Worm (Caenorhabditis elegans) whole organism, early embryonic: ENCODE results near the gene C03B1.6.

ENCODE experiments used
- B0310.2 ChIP-seq: sonication (generic microtip); optimal IDR thresholded peaks from 2 replicates; lab custom pipeline; 2016; ENCODE audit warnings: mild to moderate bottlenecking, missing genetic modification characterization, missing compliant biosample characterization
- F13C5.2 ChIP-seq: sonication (generic microtip); optimal IDR thresholded peaks from 2 replicates; lab custom pipeline; 2017; ENCODE audit warnings: mild to moderate bottlenecking, missing genetic modification characterization, inconsistent platforms, missing compliant biosample characterization
- aly-1 ChIP-seq: sonication (generic microtip); optimal IDR thresholded peaks from 2 replicates; lab custom pipeline; 2016; ENCODE audit warnings: missing genetic modification characterization, missing compliant biosample characterization
- ama-1 ChIP-seq: fragments of 150-350 bp; optimal IDR thresholded peaks from 2 replicates; lab custom pipeline; 2014
- ceh-13 ChIP-seq: fragments of 200-800 bp; sonication (Bioruptor generic); optimal IDR thresholded peaks from 2 replicates; lab custom pipeline; 2018; ENCODE audit warnings: mild to moderate bottlenecking, missing genetic modification characterization, missing compliant biosample characterization
- ceh-36 ChIP-seq: sonication (generic microtip); optimal IDR thresholded peaks from 2 replicates; lab custom pipeline; 2016; ENCODE audit warnings: missing genetic modification characterization, inconsistent platforms, missing compliant biosample characterization
- ets-7 ChIP-seq: sonication (generic microtip); optimal IDR thresholded peaks from 2 replicates; lab custom pipeline; 2016; ENCODE audit warnings: missing genotype, missing genetic modification characterization, missing compliant biosample characterization
- flt-1 ChIP-seq: fragments of 200-800 bp; sonication (Bioruptor generic); IDR thresholded peaks from 2 replicates; pipeline ENCODE4 v1.3.6; 2022; ENCODE audit warnings: missing genetic modification characterization, missing compliant biosample characterization
- hmbx-1 ChIP-seq: sonication (generic microtip); optimal IDR thresholded peaks from 2 replicates; lab custom pipeline; 2016; ENCODE audit warnings: mild to moderate bottlenecking, missing genetic modification characterization, missing compliant biosample characterization
- hmg-4 ChIP-seq: fragments of 200-800 bp; sonication (Bioruptor generic); optimal IDR thresholded peaks from 2 replicates; lab custom pipeline; 2018; ENCODE audit warnings: mild to moderate bottlenecking, missing genetic modification characterization, missing compliant biosample characterization
- hnd-1 ChIP-seq: sonication (generic microtip); optimal IDR thresholded peaks from 2 replicates; lab custom pipeline; 2016; ENCODE audit warnings: missing genetic modification characterization, missing compliant biosample characterization
- pes-1 ChIP-seq: fragments of 200-800 bp; sonication (Bioruptor generic); IDR thresholded peaks from 2 replicates; pipeline ENCODE4 v1.3.6; 2022; ENCODE audit warnings: missing genetic modification reagents, missing genetic modification characterization, missing compliant biosample characterization
- scrt-1 ChIP-seq: fragments of 200-800 bp; sonication (Bioruptor generic); IDR thresholded peaks from 2 replicates; pipeline ENCODE4 v1.3.6; 2022; ENCODE audit warnings: missing genetic modification characterization, missing compliant biosample characterization
- sea-1 ChIP-seq: fragments of 200-800 bp; sonication (Bioruptor generic); conservative IDR thresholded peaks from 2 replicates; pipeline ENCODE4 v1.3.6; 2022; ENCODE audit warnings: missing genetic modification characterization, missing compliant biosample characterization
- tbx-11 ChIP-seq: fragments of 200-800 bp; sonication (Bioruptor generic); IDR thresholded peaks from 2 replicates; pipeline ENCODE4 v1.3.6; 2022; ENCODE audit warnings: missing genetic modification characterization, missing compliant biosample characterization
- tbx-37 ChIP-seq: fragments of 200-800 bp; sonication (Bioruptor generic); conservative IDR thresholded peaks from 2 replicates; pipeline ENCODE4 v1.3.6; 2022; ENCODE audit warnings: missing genetic modification reagents, missing genetic modification characterization, missing compliant biosample characterization
- tra-4 ChIP-seq: sonication (generic microtip); optimal IDR thresholded peaks from 2 replicates; lab custom pipeline; 2017; ENCODE audit warnings: missing genetic modification characterization, missing compliant biosample characterization

The C03B1.6 gene

DNA sequence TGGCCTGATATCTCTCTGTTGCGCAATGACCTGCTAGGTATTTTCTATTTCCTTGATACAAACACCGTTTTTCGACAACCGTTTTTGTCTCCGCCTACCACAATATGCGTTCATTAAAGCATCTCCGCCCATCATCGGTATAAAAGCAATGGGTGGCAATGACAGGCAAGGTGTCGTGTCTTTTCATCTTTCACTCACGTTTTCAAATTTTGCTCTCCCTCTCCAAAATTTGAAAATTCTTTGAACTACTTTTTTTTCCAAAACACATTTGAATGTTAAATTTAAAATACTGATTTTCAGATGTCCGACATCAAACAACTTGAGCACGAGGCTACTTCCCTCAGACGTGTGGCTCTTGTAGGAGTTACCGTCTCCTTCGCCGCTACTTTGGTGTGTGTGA is 21.3 kb upstream of the C03B1.6 start, which contains the start of gene col-169:
Gene col-169, plus strand, starts transcription at position 301 of the 400 bp plus-strand sequence.
- TF ChIP-seq flt-1 (GFP tag; lab: Robert Waterston, UW) (no peak), ama-1 (no peak), aly-1 (tag; lab: Kevin White, UChicago) (no peak)

DNA sequence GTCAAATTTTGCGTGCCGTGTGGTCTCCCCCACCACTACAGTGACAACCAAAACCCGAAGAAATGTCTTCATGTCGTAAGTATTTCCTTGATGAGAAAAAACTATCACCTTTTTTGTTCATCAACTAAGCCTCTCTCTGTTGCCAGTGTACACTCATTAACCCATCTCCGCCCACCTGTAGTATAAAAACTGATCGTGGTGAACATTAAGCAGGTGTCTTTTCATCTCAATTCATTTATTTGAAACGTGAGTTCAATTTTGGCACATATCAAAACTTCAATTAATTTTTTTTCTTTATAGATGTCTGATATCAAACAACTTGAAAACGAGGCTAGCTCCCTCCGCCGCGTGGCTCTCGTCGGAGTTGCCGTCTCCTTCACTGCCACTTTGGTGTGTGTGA is 18.7 kb upstream of the C03B1.6 start, which contains the start of gene col-170:
Gene col-170, plus strand, starts transcription at position 301 of the 400 bp plus-strand sequence.
- TF ChIP-seq pes-1 = no peak
- no peak for TF ChIP-seq flt-1 (GFP tag; lab: Robert Waterston, UW)
- TF ChIP-seq tbx-11 (GFP tag; lab: Robert Waterston, UW) = no peak
- no peak for TF ChIP-seq aly-1 (tag; lab: Kevin White, UChicago)
- TF ChIP-seq ets-7 (tag; lab: Kevin White, UChicago) = no peak
- no peak for TF ChIP-seq hnd-1 (tag; lab: Kevin White, UChicago)
- TF ChIP-seq ceh-36 (tag; lab: Kevin White, UChicago) = no peak
- no peak for TF ChIP-seq hmbx-1 (tag; lab: Kevin White, UChicago)
- TF ChIP-seq hmg-4 (GFP tag; lab: Kevin White, UChicago) = no peak

DNA sequence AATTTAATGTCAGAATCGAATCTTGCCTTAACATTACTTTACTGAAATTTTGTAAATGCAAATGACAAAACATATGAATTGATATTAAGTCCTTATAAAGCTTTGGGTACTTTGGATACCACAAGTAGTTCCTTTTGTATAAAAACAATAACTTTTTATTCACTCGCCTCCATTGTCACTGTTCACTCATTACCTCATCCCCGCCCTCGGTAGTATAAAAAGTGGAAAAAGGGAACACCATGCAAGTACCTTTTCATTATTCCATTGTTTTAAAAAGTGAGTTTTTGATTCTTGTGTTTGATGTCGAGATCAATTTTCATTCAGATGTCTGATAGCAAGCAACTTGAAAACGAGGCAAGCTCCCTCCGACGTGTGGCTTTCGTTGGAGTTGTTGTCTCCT is 16.1 kb upstream of the C03B1.6 start, which contains the start of gene col-171:
Gene col-171, plus strand, starts transcription at position 301 of the 400 bp plus-strand sequence.
- TF ChIP-seq ama-1 = no peak
- TF ChIP-seq pes-1 = no peak
- no peak for TF ChIP-seq tbx-37
- TF ChIP-seq hmg-4 (GFP tag; lab: Kevin White, UChicago) = no peak
- no peak for TF ChIP-seq sea-1 (GFP tag; lab: Robert Waterston, UW)
- no peak for TF ChIP-seq ceh-13 (GFP tag; lab: Kevin White, UChicago)
- TF ChIP-seq tbx-11 (GFP tag; lab: Robert Waterston, UW) = no peak
- no peak for TF ChIP-seq hmbx-1 (tag; lab: Kevin White, UChicago)

ce11 chrX:6334602-6335001 is 15.5 kb upstream of the C03B1.6 start:
- TF ChIP-seq ceh-13 (GFP tag; lab: Kevin White, UChicago) = no peak
- TF ChIP-seq tra-4 (tag; lab: Kevin White, UChicago) = no peak
- no peak for TF ChIP-seq ets-7 (tag; lab: Kevin White, UChicago)
- TF ChIP-seq ceh-36 (tag; lab: Kevin White, UChicago) = no peak
- TF ChIP-seq tbx-37 = no peak
- no peak for TF ChIP-seq tbx-11 (GFP tag; lab: Robert Waterston, UW)
- no peak for TF ChIP-seq scrt-1 (GFP tag; lab: Robert Waterston, UW)
- TF ChIP-seq flt-1 (GFP tag; lab: Robert Waterston, UW) = no peak
- TF ChIP-seq sea-1 (GFP tag; lab: Robert Waterston, UW) = no peak
- TF ChIP-seq pes-1 = no peak
- TF ChIP-seq hmbx-1 (tag; lab: Kevin White, UChicago) = no peak
- TF ChIP-seq F13C5.2 (tag; lab: Kevin White, UChicago) = no peak
- no peak for TF ChIP-seq hnd-1 (tag; lab: Kevin White, UChicago)
- no peak for TF ChIP-seq B0310.2 (tag; lab: Kevin White, UChicago)
- TF ChIP-seq hmg-4 (GFP tag; lab: Kevin White, UChicago) = no peak

DNA sequence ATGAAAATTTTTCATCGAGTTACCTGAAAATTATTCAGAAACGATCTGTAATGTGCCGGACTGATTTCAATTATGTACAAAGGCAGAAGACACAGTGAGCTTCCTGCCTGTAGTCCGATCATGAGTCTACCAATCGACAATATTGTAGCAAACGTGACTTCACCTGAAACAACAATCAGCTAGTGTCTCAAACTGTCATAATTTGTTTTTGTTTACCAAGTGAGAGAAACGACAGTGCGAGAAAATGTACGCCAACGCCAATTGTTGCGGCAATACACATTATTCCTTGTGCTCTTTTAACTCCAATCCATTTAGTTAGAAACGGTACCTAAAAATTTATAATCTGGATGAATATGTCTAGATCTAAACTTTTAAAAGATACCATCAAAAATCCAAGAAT is 12.8 kb upstream of the C03B1.6 start:
- TF ChIP-seq tra-4 (tag; lab: Kevin White, UChicago) (no peak), pes-1 (no peak)

DNA sequence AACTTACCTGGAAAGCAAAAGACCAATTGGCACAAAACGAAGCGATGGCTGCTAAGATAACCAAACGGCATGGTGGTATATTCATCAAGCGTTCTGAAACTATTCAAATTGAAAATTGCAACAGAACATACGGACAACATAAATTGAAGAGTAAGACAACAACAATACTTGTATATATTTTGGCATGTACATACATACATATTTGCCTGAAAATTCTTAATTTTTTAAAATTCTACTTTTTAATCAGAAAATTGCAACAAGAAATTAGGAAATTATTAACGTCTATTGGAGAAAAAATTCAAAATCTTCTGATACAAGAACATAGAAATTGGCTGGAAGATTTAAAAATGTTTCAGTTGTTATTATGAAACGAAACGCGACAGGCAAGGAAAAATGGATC is 12.2 kb upstream of the C03B1.6 start, which contains the start of gene C03B1.13:
Gene C03B1.13, minus strand, starts transcription at position 101 of the 400 bp plus-strand sequence.
- TF ChIP-seq scrt-1 (GFP tag; lab: Robert Waterston, UW) = no peak
- TF ChIP-seq B0310.2 (tag; lab: Kevin White, UChicago) = no peak
- no peak for TF ChIP-seq sea-1 (GFP tag; lab: Robert Waterston, UW)
- no peak for TF ChIP-seq hnd-1 (tag; lab: Kevin White, UChicago)
- TF ChIP-seq hmbx-1 (tag; lab: Kevin White, UChicago) = no peak
- no peak for TF ChIP-seq ceh-36 (tag; lab: Kevin White, UChicago)
- TF ChIP-seq ets-7 (tag; lab: Kevin White, UChicago) = no peak
- no peak for TF ChIP-seq ama-1
- no peak for TF ChIP-seq tra-4 (tag; lab: Kevin White, UChicago)
- TF ChIP-seq ceh-13 (GFP tag; lab: Kevin White, UChicago) = no peak
- no peak for TF ChIP-seq flt-1 (GFP tag; lab: Robert Waterston, UW)
- no peak for TF ChIP-seq F13C5.2 (tag; lab: Kevin White, UChicago)
- no peak for TF ChIP-seq pes-1
- no peak for TF ChIP-seq hmg-4 (GFP tag; lab: Kevin White, UChicago)
- TF ChIP-seq tbx-37 = no peak
- TF ChIP-seq aly-1 (tag; lab: Kevin White, UChicago) = no peak
- no peak for TF ChIP-seq tbx-11 (GFP tag; lab: Robert Waterston, UW)

ce11 chrX:6338446-6338845 is 11.7 kb upstream of the C03B1.6 start:
- TF ChIP-seq flt-1 (GFP tag; lab: Robert Waterston, UW) = no peak
- TF ChIP-seq hnd-1 (tag; lab: Kevin White, UChicago) = no peak
- no peak for TF ChIP-seq tbx-11 (GFP tag; lab: Robert Waterston, UW)
- no peak for TF ChIP-seq B0310.2 (tag; lab: Kevin White, UChicago)
- no peak for TF ChIP-seq hmbx-1 (tag; lab: Kevin White, UChicago)

DNA sequence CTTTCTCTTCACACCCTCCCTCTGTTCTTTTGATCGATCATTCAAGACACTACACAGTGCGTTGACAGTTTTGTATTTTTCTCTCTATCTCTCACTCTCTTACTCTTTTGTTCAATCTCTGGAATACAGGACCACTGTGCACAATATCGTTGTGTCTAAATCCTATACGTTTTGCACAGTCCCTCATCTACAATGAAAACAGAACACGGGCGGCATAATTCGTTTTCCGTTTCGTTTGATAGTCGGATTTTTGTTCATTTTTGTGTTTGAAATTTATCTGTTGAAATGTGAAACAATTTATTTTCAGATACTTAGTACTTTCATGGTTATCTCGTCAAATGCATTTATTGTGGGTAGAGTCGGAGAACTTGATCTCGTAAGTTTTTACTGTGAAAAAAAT is 8.6 kb upstream of the C03B1.6 start, which contains the start of gene C03B1.7:
Gene C03B1.7, plus strand, starts transcription at position 301 of the 400 bp plus-strand sequence.
- TF ChIP-seq scrt-1 (GFP tag; lab: Robert Waterston, UW) = no peak
- no peak for TF ChIP-seq F13C5.2 (tag; lab: Kevin White, UChicago)
- TF ChIP-seq flt-1 (GFP tag; lab: Robert Waterston, UW) = no peak
- no peak for TF ChIP-seq aly-1 (tag; lab: Kevin White, UChicago)
- TF ChIP-seq ama-1 = no peak
- TF ChIP-seq hnd-1 (tag; lab: Kevin White, UChicago) = no peak
- no peak for TF ChIP-seq hmbx-1 (tag; lab: Kevin White, UChicago)
- no peak for TF ChIP-seq tra-4 (tag; lab: Kevin White, UChicago)
- TF ChIP-seq sea-1 (GFP tag; lab: Robert Waterston, UW) = no peak
- TF ChIP-seq hmg-4 (GFP tag; lab: Kevin White, UChicago) = no peak
- TF ChIP-seq tbx-37 = no peak
- no peak for TF ChIP-seq ceh-36 (tag; lab: Kevin White, UChicago)
- TF ChIP-seq ets-7 (tag; lab: Kevin White, UChicago) = no peak
- no peak for TF ChIP-seq pes-1
- TF ChIP-seq B0310.2 (tag; lab: Kevin White, UChicago) = no peak
- no peak for TF ChIP-seq tbx-11 (GFP tag; lab: Robert Waterston, UW)
- no peak for TF ChIP-seq ceh-13 (GFP tag; lab: Kevin White, UChicago)
